Fruit fly (Drosophila melanogaster) whole organism, prepupa: ENCODE measurements around the gene CG14113.

ENCODE experiments used
- CG11294 ChIP-seq: fragments of 200-800 bp; sonication (Bioruptor generic); IDR thresholded peaks from 2 replicates; pipeline ENCODE4 v1.3.6; 2022; ENCODE audit warnings: missing biosample characterization, missing genetic modification characterization
- CG32006 ChIP-seq: fragments of 200-800 bp; sonication (Bioruptor generic); optimal IDR thresholded peaks from 3 replicates; lab custom pipeline; 2017; ENCODE audit warnings: missing biosample characterization, mild to moderate bottlenecking, missing genetic modification characterization
- acj6 ChIP-seq: fragments of 200-800 bp; sonication (Bioruptor generic); optimal IDR thresholded peaks from 3 replicates; lab custom pipeline; 2016; ENCODE audit warnings: missing biosample characterization, missing genetic modification characterization
- net ChIP-seq: fragments of 200-800 bp; sonication (Bioruptor generic); optimal IDR thresholded peaks from 3 replicates; lab custom pipeline; 2016; ENCODE audit warnings: missing biosample characterization, missing genetic modification characterization
- svp ChIP-seq: fragments of 200-800 bp; sonication (Bioruptor generic); peaks from one replicate; lab custom pipeline; 2016; ENCODE audit warnings: missing biosample characterization, missing genetic modification characterization

- TF ChIP-seq svp (GFP tag; lab: Kevin White, UChicago), result no peak
- no peak for TF ChIP-seq CG32006 (GFP tag; lab: Kevin White, UChicago)
- no peak for TF ChIP-seq CG11294 (GFP tag; lab: Robert Waterston, UW)
- TF ChIP-seq net (GFP tag; lab: Kevin White, UChicago), result no peak
- no peak for TF ChIP-seq acj6 (GFP tag; lab: Kevin White, UChicago)
These were observed 27.1 kb upstream of the CG14113 start for dm6 chr3L:13301787-13302186.
